Worm (Caenorhabditis elegans) whole organism, L3 larva: ENCODE data around the gene eat-17.

Experiments
- egl-27 ChIP-seq: sonication (generic microtip); optimal IDR thresholded peaks from 4 replicates; lab custom pipeline; 2017; ENCODE audit warnings: missing biosample characterization, missing genetic modification reagents, missing genetic modification characterization
- nhr-25 ChIP-seq: sonication (generic microtip); optimal IDR thresholded peaks from 2 replicates; lab custom pipeline; 2017; ENCODE audit warnings: missing biosample characterization, missing genetic modification characterization
- unc-62 ChIP-seq: fragments of 150-350 bp; sonication (generic microtip); optimal IDR thresholded peaks from 4 replicates; lab custom pipeline; 2014; ENCODE audit warnings: missing biosample characterization, missing genetic modification reagents, missing genetic modification characterization
- zag-1 ChIP-seq: fragments of 150-350 bp; optimal IDR thresholded peaks from 2 replicates; lab custom pipeline; 2014; ENCODE audit warnings: missing biosample characterization, missing genetic modification characterization

DNA sequence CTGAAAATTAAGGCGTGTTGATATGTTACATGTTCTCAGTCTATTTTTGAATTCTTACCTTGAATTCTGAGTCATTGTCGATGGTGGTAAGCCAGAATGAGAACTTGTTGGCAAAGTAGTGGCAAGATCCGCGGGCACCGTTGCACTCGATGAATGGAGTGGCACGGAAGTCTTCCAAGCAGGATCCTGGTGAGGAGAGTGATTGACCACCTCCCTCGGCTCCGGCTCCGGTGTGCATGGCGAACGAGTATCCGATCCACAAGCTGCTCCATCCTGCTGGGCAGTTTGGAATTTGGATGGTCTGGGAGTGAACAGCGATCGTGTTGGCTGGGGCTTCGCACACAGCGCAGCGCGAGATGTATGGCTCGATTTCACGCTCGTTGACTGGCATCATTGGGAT is 35.5 kb downstream of the eat-17 start:
- no peak for TF ChIP-seq egl-27 (tag; lab: Kevin White, UChicago)
- no peak for TF ChIP-seq nhr-25 (tag; lab: Kevin White, UChicago)
- no peak for TF ChIP-seq zag-1
- TF ChIP-seq unc-62 (GFP tag; lab: Kevin White, UChicago): no peak
